Fruit fly (Drosophila melanogaster) whole organism, embryonic: Measurements from ENCODE around the gene Bug22.
A peak's percentile ranks its signal among the peaks of the same experiment; 100 is the strongest.

Source experiments
- Antp ChIP-seq: fragments of 200-800 bp; sonication (Bioruptor generic); optimal IDR thresholded peaks from 3 replicates; lab custom pipeline; 2016; ENCODE audit warnings: missing biosample characterization, missing genetic modification characterization
- CG10654 ChIP-seq: fragments of 200-800 bp; sonication (Bioruptor generic); optimal IDR thresholded peaks from 2 replicates; lab custom pipeline; 2016; ENCODE audit warnings: missing biosample characterization, missing genetic modification characterization
- CG11085 ChIP-seq: fragments of 200-800 bp; sonication (Bioruptor generic); IDR thresholded peaks from 2 replicates; pipeline ENCODE4 v1.3.6; 2022; ENCODE audit warnings: missing biosample characterization, missing genetic modification characterization
- CG12071 ChIP-seq: fragments of 200-800 bp; sonication (Bioruptor generic); optimal IDR thresholded peaks from 3 replicates; lab custom pipeline; 2018; ENCODE audit warnings: missing biosample characterization, mild to moderate bottlenecking, missing genetic modification characterization
- CG12942 ChIP-seq: fragments of 200-800 bp; sonication (Bioruptor generic); optimal IDR thresholded peaks from 3 replicates; lab custom pipeline; 2016; ENCODE audit warnings: missing biosample characterization, missing genetic modification characterization
- CG14441 ChIP-seq: fragments of 200-800 bp; sonication (Bioruptor generic); IDR thresholded peaks from 2 replicates; pipeline ENCODE4 v1.3.6; 2022; ENCODE audit warnings: missing biosample characterization, missing genetic modification characterization
- CG14860 ChIP-seq: fragments of 200-800 bp; sonication (Bioruptor generic); IDR thresholded peaks from 3 replicates; pipeline ENCODE4 v1.3.6; 2022; ENCODE audit warnings: missing biosample characterization, missing genetic modification characterization; ENCODE audit not compliant: partially characterized antibody
- CG14965 ChIP-seq: fragments of 200-800 bp; sonication (Bioruptor generic); optimal IDR thresholded peaks from 2 replicates; lab custom pipeline; 2016; ENCODE audit warnings: missing biosample characterization, missing genetic modification characterization, borderline replicate concordance
- CG18476 ChIP-seq: fragments of 200-800 bp; sonication (Bioruptor generic); optimal IDR thresholded peaks from 2 replicates; lab custom pipeline; 2016; ENCODE audit warnings: missing biosample characterization, mild to moderate bottlenecking, missing genetic modification characterization
- CG30431 ChIP-seq: fragments of 200-800 bp; sonication (Bioruptor generic); optimal IDR thresholded peaks from 2 replicates; lab custom pipeline; 2017; ENCODE audit warnings: missing biosample characterization, missing genetic modification characterization
- CG32767 ChIP-seq: fragments of 200-800 bp; sonication (Bioruptor generic); IDR thresholded peaks from 2 replicates; pipeline ENCODE4 v1.3.6; 2022; ENCODE audit warnings: missing biosample characterization, missing genetic modification characterization
- CG34422 ChIP-seq: fragments of 200-800 bp; sonication (Bioruptor generic); IDR thresholded peaks from 3 replicates; pipeline ENCODE4 v1.3.6; 2022; ENCODE audit warnings: missing biosample characterization, missing genetic modification characterization
- CG6689 ChIP-seq: fragments of 200-800 bp; sonication (Bioruptor generic); IDR thresholded peaks from 2 replicates; pipeline ENCODE4 v1.3.6; 2022; ENCODE audit warnings: missing biosample characterization, missing genetic modification characterization
- CG7745 ChIP-seq: fragments of 200-800 bp; sonication (Bioruptor generic); optimal IDR thresholded peaks from 2 replicates; lab custom pipeline; 2018; ENCODE audit warnings: missing biosample characterization, mild to moderate bottlenecking, missing genetic modification characterization, moderate library complexity
- CG7786 ChIP-seq: fragments of 200-800 bp; sonication (Bioruptor generic); optimal IDR thresholded peaks from 2 replicates; lab custom pipeline; 2016; ENCODE audit warnings: missing biosample characterization, missing genetic modification characterization
- CG7987 ChIP-seq: fragments of 200-800 bp; sonication (Bioruptor generic); optimal IDR thresholded peaks from 2 replicates; lab custom pipeline; 2018; ENCODE audit warnings: missing biosample characterization, mild to moderate bottlenecking, missing genetic modification characterization, moderate library complexity
- CG8089 ChIP-seq: fragments of 200-800 bp; sonication (Bioruptor generic); optimal IDR thresholded peaks from 3 replicates; lab custom pipeline; 2016; ENCODE audit warnings: missing biosample characterization, missing genetic modification characterization
- CG8478 ChIP-seq: fragments of >200 bp; optimal IDR thresholded peaks from 2 replicates; lab custom pipeline; 2018
- CG8944 ChIP-seq: fragments of 200-800 bp; sonication (Bioruptor generic); optimal IDR thresholded peaks from 3 replicates; lab custom pipeline; 2016; ENCODE audit warnings: missing biosample characterization, missing genetic modification characterization
- Deaf1 ChIP-seq: fragments of 200-800 bp; optimal IDR thresholded peaks from 3 replicates; lab custom pipeline; 2019; ENCODE audit warnings: missing biosample characterization, mild to moderate bottlenecking, missing genetic modification characterization, moderate library complexity
- NFAT ChIP-seq: fragments of 200-800 bp; sonication (Bioruptor generic); IDR thresholded peaks from 2 replicates; pipeline ENCODE4 v1.3.6; 2022; ENCODE audit warnings: missing biosample characterization, missing genetic modification characterization
- Nf-YC ChIP-seq: fragments of 200-800 bp; optimal IDR thresholded peaks from 3 replicates; lab custom pipeline; 2019; ENCODE audit warnings: missing biosample characterization, mild to moderate bottlenecking, missing genetic modification characterization, moderate library complexity
- Poxn ChIP-seq: fragments of 200-800 bp; sonication (Bioruptor generic); IDR thresholded peaks from 2 replicates; pipeline ENCODE4 v1.3.6; 2022; ENCODE audit warnings: missing biosample characterization, missing genetic modification characterization
- Ptx1 ChIP-seq: fragments of 200-800 bp; sonication (Bioruptor generic); IDR thresholded peaks from 2 replicates; pipeline ENCODE4 v1.3.6; 2022; ENCODE audit warnings: missing biosample characterization, missing genetic modification characterization
- Rfx ChIP-seq: fragments of 200-800 bp; sonication (Bioruptor generic); IDR thresholded peaks from 2 replicates; pipeline ENCODE4 v1.3.6; 2022; ENCODE audit warnings: missing biosample characterization, missing genetic modification characterization
- bcd ChIP-seq: fragments of 200-800 bp; sonication (Bioruptor generic); optimal IDR thresholded peaks from 2 replicates; lab custom pipeline; 2017; ENCODE audit warnings: missing biosample characterization, mild to moderate bottlenecking, missing genetic modification characterization
- chn ChIP-seq: fragments of 200-800 bp; sonication (Bioruptor generic); optimal IDR thresholded peaks from 2 replicates; lab custom pipeline; 2016; ENCODE audit warnings: missing biosample characterization, missing genetic modification characterization
- croc ChIP-seq: fragments of 200-800 bp; sonication (Bioruptor generic); conservative IDR thresholded peaks from 3 replicates; pipeline ENCODE4 v1.3.6; 2022; ENCODE audit warnings: missing biosample characterization, missing genetic modification characterization
- dati ChIP-seq: fragments of 200-800 bp; sonication (Bioruptor generic); IDR thresholded peaks from 2 replicates; pipeline ENCODE4 v1.3.6; 2022; ENCODE audit warnings: missing biosample characterization, missing genetic modification characterization
- dmrt99B ChIP-seq: fragments of 200-800 bp; sonication (Bioruptor generic); optimal IDR thresholded peaks from 2 replicates; lab custom pipeline; 2018; ENCODE audit warnings: missing biosample characterization, mild to moderate bottlenecking, missing genetic modification characterization, moderate library complexity
- ems ChIP-seq: fragments of 200-800 bp; sonication (Bioruptor generic); optimal IDR thresholded peaks from 3 replicates; lab custom pipeline; 2016; ENCODE audit warnings: missing biosample characterization, missing genetic modification characterization
- esg ChIP-seq: fragments of 200-800 bp; sonication (Bioruptor generic); conservative IDR thresholded peaks from 2 replicates; pipeline ENCODE4 v1.3.6; 2022; ENCODE audit warnings: missing biosample characterization, missing genetic modification characterization
- fd3F ChIP-seq: fragments of 200-800 bp; sonication (Bioruptor generic); optimal IDR thresholded peaks from 2 replicates; lab custom pipeline; 2018; ENCODE audit warnings: missing biosample characterization, mild to moderate bottlenecking, missing genetic modification characterization, moderate library complexity
- gro ChIP-seq: fragments of 200-800 bp; sonication (Bioruptor generic); optimal IDR thresholded peaks from 2 replicates; lab custom pipeline; 2016; ENCODE audit warnings: missing biosample characterization, missing genetic modification characterization
- gt ChIP-seq: fragments of 200-800 bp; sonication (Bioruptor generic); IDR thresholded peaks from 2 replicates; pipeline ENCODE4 v1.3.6; 2022; ENCODE audit warnings: missing biosample characterization, missing genetic modification characterization
- ham ChIP-seq: fragments of 200-800 bp; sonication (Bioruptor generic); IDR thresholded peaks from 2 replicates; pipeline ENCODE4 v1.3.6; 2022; ENCODE audit warnings: missing biosample characterization, missing genetic modification characterization
- kay ChIP-seq: fragments of 200-800 bp; sonication (Bioruptor generic); optimal IDR thresholded peaks from 2 replicates; lab custom pipeline; 2016; ENCODE audit warnings: missing biosample characterization, missing genetic modification characterization
- ken ChIP-seq: fragments of 200-800 bp; sonication (Bioruptor generic); IDR thresholded peaks from 3 replicates; pipeline ENCODE4 v1.3.6; 2022; ENCODE audit warnings: missing biosample characterization, missing genetic modification characterization
- klu ChIP-seq: fragments of 200-800 bp; sonication (Bioruptor generic); IDR thresholded peaks from 2 replicates; pipeline ENCODE4 v1.3.6; 2022; ENCODE audit warnings: missing biosample characterization, missing genetic modification characterization
- lab ChIP-seq: fragments of 200-800 bp; sonication (Bioruptor generic); optimal IDR thresholded peaks from 3 replicates; lab custom pipeline; 2017; ENCODE audit warnings: missing biosample characterization, missing genetic modification characterization, mild to moderate bottlenecking, moderate library complexity, missing genetic modification reagents
- lov ChIP-seq, 2 experiments: fragments of 200-800 bp in 1 of 2; fragments of >200 bp in 1 of 2; sonication (Bioruptor generic) in 1 of 2; IDR thresholded peaks in 1 of 2; optimal IDR thresholded peaks in 1 of 2; 2 replicates in 1 of 2; 3 replicates in 1 of 2; pipeline versions ENCODE4 v1.3.6 to Lab custom; 2017 to 2022; ENCODE audit warnings: missing biosample characterization in 1 of 2, missing genetic modification characterization in 1 of 2
- nerfin-1 ChIP-seq: fragments of 200-800 bp; sonication (Bioruptor generic); optimal IDR thresholded peaks from 3 replicates; lab custom pipeline; 2019; ENCODE audit warnings: missing biosample characterization, mild to moderate bottlenecking, missing genetic modification characterization, moderate library complexity
- pita ChIP-seq: fragments of 200-800 bp; sonication (Bioruptor generic); optimal IDR thresholded peaks from 2 replicates; lab custom pipeline; 2017; ENCODE audit warnings: missing biosample characterization, mild to moderate bottlenecking, missing genetic modification characterization
- run ChIP-seq: fragments of 200-800 bp; sonication (Bioruptor generic); optimal IDR thresholded peaks from 3 replicates; lab custom pipeline; 2018; ENCODE audit warnings: missing biosample characterization, mild to moderate bottlenecking, missing genetic modification characterization
- schlank ChIP-seq: fragments of 200-800 bp; sonication (Bioruptor generic); optimal IDR thresholded peaks from 2 replicates; lab custom pipeline; 2018; ENCODE audit warnings: missing biosample characterization, mild to moderate bottlenecking, missing genetic modification characterization
- sr ChIP-seq: fragments of 200-800 bp; sonication (Bioruptor generic); IDR thresholded peaks from 3 replicates; pipeline ENCODE4 v1.3.6; 2022; ENCODE audit warnings: missing biosample characterization, missing genetic modification characterization
- tgo ChIP-seq: fragments of 200-800 bp; sonication (Bioruptor generic); IDR thresholded peaks from 3 replicates; pipeline ENCODE4 v1.3.6; 2022; ENCODE audit warnings: missing biosample characterization, missing genetic modification characterization
- tup ChIP-seq: fragments of 200-800 bp; sonication (Bioruptor generic); optimal IDR thresholded peaks from 2 replicates; lab custom pipeline; 2016; ENCODE audit warnings: missing biosample characterization, mild to moderate bottlenecking, missing genetic modification characterization, moderate library complexity
- vnd ChIP-seq: fragments of 200-800 bp; sonication (Bioruptor generic); IDR thresholded peaks from 3 replicates; pipeline ENCODE4 v1.3.6; 2022; ENCODE audit warnings: missing biosample characterization, missing genetic modification characterization; ENCODE audit not compliant: partially characterized antibody
- z ChIP-seq: fragments of 200-800 bp; sonication (Bioruptor generic); IDR thresholded peaks from 3 replicates; pipeline ENCODE4 v1.3.6; 2022; ENCODE audit warnings: missing biosample characterization, missing genetic modification characterization
- zfh2 ChIP-seq: fragments of 200-800 bp; sonication (Bioruptor generic); optimal IDR thresholded peaks from 2 replicates; lab custom pipeline; 2016; ENCODE audit warnings: missing biosample characterization, missing genetic modification characterization

Gene Bug22

dm6 chr2L:10408122-10408576, 22.6 kb downstream of the Bug22 start, which contains the start of the genes Ip259 and RpS27A (continued):
- TF ChIP-seq lab (GFP tag; lab: Kevin White, UChicago) (no peak), CG32767 (GFP tag; lab: Robert Waterston, UW) (peak; percentile 61; the same call in 1 of the 2 replicates), zfh2 (GFP tag; lab: Kevin White, UChicago) (peak; percentile 57), pita (GFP tag; lab: Kevin White, UChicago) (no peak), Deaf1 (no peak), CG10654 (peak; percentile 69), CG7987 (peak; percentile 91), CG34422 (peak; percentile 83; the same call in 2 of the 3 replicates), sr (GFP tag; lab: Robert Waterston, UW) (no peak; the same call in 1 of the 3 replicates), gt (GFP tag; lab: Robert Waterston, UW) (no peak), esg (GFP tag; lab: Robert Waterston, UW) (peak; percentile 31; the same call in 1 of the 2 replicates), CG12071 (GFP tag; lab: Kevin White, UChicago) (no peak), CG6689 (GFP tag; lab: Robert Waterston, UW) (peak; percentile 59), CG14860 (GFP tag; lab: Robert Waterston, UW) (no peak), NFAT (GFP tag; lab: Robert Waterston, UW) (no peak; the same call in 1 of the 2 replicates), croc (GFP tag; lab: Robert Waterston, UW) (peak; percentile 61), ken (GFP tag; lab: Robert Waterston, UW) (peak; percentile 77), klu (no peak), dmrt99B (tag; lab: Kevin White, UChicago) (no peak), run (tag; lab: Kevin White, UChicago) (no peak), lov (optimal IDR thresholded peaks at IDR 0.05; lab: Kevin White, UChicago) (no peak), lov (GFP tag; IDR thresholded peaks at IDR 0.05; lab: Robert Waterston, UW) (peak; percentile 93), chn (GFP tag; lab: Kevin White, UChicago) (peak; percentile 37), bcd (GFP tag; lab: Kevin White, UChicago) (peak; percentile 89), tgo (peak; percentile 55), gro (GFP tag; lab: Kevin White, UChicago) (peak; percentile 61), Poxn (GFP tag; lab: Robert Waterston, UW) (no peak), dati (GFP tag; lab: Robert Waterston, UW) (peak; percentile 58), tup (GFP tag; lab: Kevin White, UChicago) (no peak), CG30431 (GFP tag; lab: Kevin White, UChicago) (peak; percentile 69), z (GFP tag; lab: Robert Waterston, UW) (no peak), nerfin-1 (tag; lab: Kevin White, UChicago) (peak; percentile 59), CG8089 (peak; percentile 85), CG12942 (GFP tag; lab: Kevin White, UChicago) (peak; percentile 58), ham (GFP tag; lab: Robert Waterston, UW) (no peak), CG18476 (GFP tag; lab: Kevin White, UChicago) (peak; percentile 42), fd3F (GFP tag; lab: Kevin White, UChicago) (peak; percentile 58), Ptx1 (GFP tag; lab: Robert Waterston, UW) (peak; percentile 71; the same call in 1 of the 2 replicates), Rfx (GFP tag; lab: Robert Waterston, UW) (peak; percentile 86; the same call in 1 of the 2 replicates), schlank (peak; percentile 54), Antp (GFP tag; lab: Kevin White, UChicago) (peak; percentile 61), CG11085 (peak; percentile 75), CG7745 (tag; lab: Kevin White, UChicago) (no peak), CG14441 (GFP tag; lab: Robert Waterston, UW) (peak; percentile 57; the same call in 1 of the 2 replicates), ems (GFP tag; lab: Kevin White, UChicago) (peak; percentile 21), CG14965 (no peak), Nf-YC (tag; lab: Kevin White, UChicago) (peak; percentile 56), CG8478 (no peak), CG7786 (GFP tag; lab: Kevin White, UChicago) (peak; percentile 60), CG8944 (GFP tag; lab: Kevin White, UChicago) (no peak), vnd (GFP tag; lab: Robert Waterston, UW) (no peak), kay (GFP tag; lab: Kevin White, UChicago) (no peak)
